Fruit fly (Drosophila melanogaster) whole organism: ENCODE measurements around the gene gro.

ENCODE experiments used
- CG8478 ChIP-seq: fragments of >200 bp; optimal IDR thresholded peaks from 2 replicates; lab custom pipeline; 2018; ENCODE audit warnings: inconsistent platforms
- Dll ChIP-seq: fragments of >200 bp; optimal IDR thresholded peaks from 2 replicates; lab custom pipeline; 2017
- EcR ChIP-seq, 2 experiments: fragments of >200 bp; optimal IDR thresholded peaks; 2 replicates each; lab custom pipeline; 2017; ENCODE audit warnings: missing biosample characterization in 2 of 2, missing genetic modification characterization in 2 of 2, missing genetic modification reagents in 2 of 2
- pan ChIP-seq: fragments of >200 bp; optimal IDR thresholded peaks from 2 replicates; lab custom pipeline; 2017
- psq ChIP-seq: fragments of >200 bp; optimal IDR thresholded peaks from 2 replicates; lab custom pipeline; 2017
- usp ChIP-seq: fragments of >200 bp; optimal IDR thresholded peaks from 2 replicates; lab custom pipeline; 2017; ENCODE audit warnings: missing biosample characterization, missing genetic modification characterization, mixed read lengths

Gene gro

dm6 chr3R:26031968-26032610 lies 9.4 kb upstream of the gro start:
- TF ChIP-seq psq (lab: Kevin White, UChicago) (no peak), Dll (no peak), CG8478 (lab: Kevin White, UChicago) (no peak), pan (no peak), EcR (GFP tag; optimal IDR thresholded peaks at IDR 0.05; lab: Kevin White, UChicago) (no peak), usp (GFP tag; lab: Kevin White, UChicago) (no peak)

DNA sequence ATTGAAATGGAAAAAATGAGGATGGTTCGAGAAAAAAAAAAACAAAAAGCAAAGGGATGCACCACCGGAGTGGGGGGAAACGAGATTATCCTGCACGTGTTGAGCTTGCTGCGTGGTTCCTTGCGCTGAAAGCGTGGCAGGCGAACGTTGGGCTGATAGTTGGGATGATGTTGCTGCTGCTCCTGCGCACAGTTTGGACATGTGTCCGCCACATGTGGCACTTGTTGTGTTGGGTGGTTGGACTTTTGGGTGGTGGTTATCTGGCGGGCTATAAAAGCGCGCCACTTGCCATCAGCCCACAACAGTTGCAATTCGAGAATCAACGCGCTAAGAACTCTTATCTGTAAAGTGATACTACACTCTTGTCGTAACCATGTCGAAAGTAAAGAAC lies 8.9 kb upstream of the gro start:
- TF ChIP-seq psq (lab: Kevin White, UChicago): no peak
- no peak for TF ChIP-seq CG8478 (lab: Kevin White, UChicago)
- no peak for TF ChIP-seq Dll
- TF ChIP-seq EcR (GFP tag; optimal IDR thresholded peaks at IDR 0.05; lab: Kevin White, UChicago): no peak
- no peak for TF ChIP-seq usp (GFP tag; lab: Kevin White, UChicago)
- TF ChIP-seq pan: no peak

dm6 chr3R:26034643-26035368 lies 6.7 kb upstream of the gro start:
- TF ChIP-seq EcR (GFP tag; optimal IDR thresholded peaks at IDR 0.05; lab: Kevin White, UChicago): no peak
- TF ChIP-seq usp (GFP tag; lab: Kevin White, UChicago): no peak
- TF ChIP-seq pan: no peak
- no peak for TF ChIP-seq psq (lab: Kevin White, UChicago)
- no peak for TF ChIP-seq CG8478 (lab: Kevin White, UChicago)
- TF ChIP-seq Dll: no peak

DNA sequence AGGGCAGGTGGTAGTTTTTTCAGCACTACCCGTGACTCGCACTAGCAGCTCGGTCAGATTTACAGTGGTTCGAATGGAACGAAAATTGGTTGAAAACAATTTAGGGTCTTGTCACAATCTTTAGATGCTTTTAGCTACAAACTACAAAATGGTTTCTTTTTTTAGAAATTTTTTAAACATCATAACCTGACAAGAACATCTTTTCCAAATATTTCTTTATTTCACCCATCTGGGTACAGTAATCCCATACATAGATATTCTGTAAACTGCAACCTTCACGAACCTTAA lies 6.2 kb upstream of the gro start:
- TF ChIP-seq pan (no peak), Dll (no peak), usp (GFP tag; lab: Kevin White, UChicago) (no peak), EcR (GFP tag; optimal IDR thresholded peaks at IDR 0.05; lab: Kevin White, UChicago) (no peak), CG8478 (lab: Kevin White, UChicago) (no peak), psq (lab: Kevin White, UChicago) (no peak)

- TF ChIP-seq Dll (peak; percentile 65), psq (lab: Kevin White, UChicago) (no peak), EcR (GFP tag; optimal IDR thresholded peaks at IDR 0.05; lab: Kevin White, UChicago) (no peak), pan (no peak), usp (GFP tag; lab: Kevin White, UChicago) (no peak), CG8478 (lab: Kevin White, UChicago) (no peak)
Observed at dm6 chr3R:26036153-26037144, 5.1 kb upstream of the gro start.

DNA sequence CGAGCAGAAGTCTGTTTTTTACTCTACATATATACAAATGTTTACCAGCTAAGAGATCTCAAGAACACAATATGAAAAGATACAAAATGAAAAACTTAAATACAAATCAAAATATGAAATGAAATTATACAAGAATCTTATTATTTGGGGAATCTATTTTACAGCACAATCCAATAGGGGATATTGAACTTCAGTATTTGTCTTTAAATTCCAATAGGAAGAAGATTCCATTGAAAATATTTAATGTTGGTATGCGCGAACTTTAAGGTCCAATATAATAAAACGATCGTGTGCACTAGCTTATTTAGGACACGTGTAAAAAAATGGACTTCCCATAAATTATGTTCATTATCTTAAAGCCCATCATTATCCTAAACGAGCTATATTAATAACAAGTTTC lies 3.6 kb upstream of the gro start:
- no peak for TF ChIP-seq pan
- no peak for TF ChIP-seq psq (lab: Kevin White, UChicago)
- TF ChIP-seq CG8478 (lab: Kevin White, UChicago): no peak
- no peak for TF ChIP-seq EcR (GFP tag; optimal IDR thresholded peaks at IDR 0.05; lab: Kevin White, UChicago)

DNA sequence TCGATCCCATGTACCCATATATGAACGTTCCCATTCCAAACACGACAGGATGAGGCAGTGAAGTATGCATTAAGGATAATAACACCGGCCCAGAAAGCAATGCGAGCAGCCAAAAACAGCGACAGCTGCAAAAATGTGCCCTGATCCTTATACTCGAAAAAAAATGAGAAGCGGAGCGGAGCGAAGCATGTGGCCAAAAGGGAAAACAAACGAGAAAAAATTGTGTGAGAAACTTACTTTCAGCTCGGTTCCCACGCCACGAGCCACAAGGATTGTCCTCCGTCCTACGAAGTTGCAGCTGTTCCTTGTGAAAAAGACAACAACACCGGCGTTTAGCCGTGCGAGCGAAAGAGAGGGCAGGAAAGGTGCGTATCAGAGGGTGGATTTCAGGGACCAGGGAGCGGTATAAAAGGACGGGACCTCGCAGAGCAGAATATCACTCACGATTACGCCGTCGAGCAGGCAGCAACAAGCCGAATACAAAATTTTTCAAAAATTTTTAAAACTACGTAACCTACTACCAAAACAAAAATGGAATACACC lies 1.7 kb upstream of the gro start:
- TF ChIP-seq CG8478 (lab: Kevin White, UChicago) (no peak), Dll (no peak), psq (lab: Kevin White, UChicago) (no peak), EcR (GFP tag; optimal IDR thresholded peaks at IDR 0.05; lab: Kevin White, UChicago) (no peak), usp (GFP tag; lab: Kevin White, UChicago) (no peak), pan (no peak)

DNA sequence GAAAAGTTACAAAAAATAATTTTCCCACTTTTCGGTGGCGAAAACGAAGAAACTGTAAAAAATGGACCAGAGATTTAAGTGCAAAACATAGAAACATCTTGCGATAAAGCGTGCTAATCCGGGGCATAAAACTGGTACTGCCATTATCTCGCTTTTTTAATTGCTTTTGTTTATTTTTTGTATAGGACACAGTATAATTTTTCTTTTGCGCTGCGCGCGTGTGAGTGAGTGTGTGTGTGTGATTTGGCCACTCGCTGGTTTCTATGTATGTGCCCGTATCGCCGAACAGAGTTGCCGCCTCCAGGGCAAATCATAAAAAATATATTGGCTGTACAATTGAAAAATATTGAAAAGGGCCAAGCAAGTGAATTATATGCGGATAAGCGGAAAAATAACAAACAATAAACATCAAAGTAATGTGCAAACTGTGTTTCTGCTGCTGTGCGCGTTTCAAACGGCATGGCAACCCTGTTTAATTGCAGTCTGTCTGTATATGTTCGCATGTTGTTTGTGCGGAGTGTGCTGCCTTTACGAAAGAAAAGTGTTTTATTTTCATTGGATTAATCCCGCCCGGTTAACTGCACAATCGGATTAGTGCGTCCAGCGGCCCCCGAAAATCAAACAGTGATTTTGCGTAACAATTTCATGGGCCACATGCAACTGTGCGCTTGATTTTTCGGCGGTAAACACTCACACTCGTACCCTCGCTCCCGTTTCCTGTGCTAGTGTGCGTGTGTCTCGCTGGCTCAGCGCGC lies 772 bp downstream of the gro start:
- peak; percentile 69 for TF ChIP-seq CG8478 (lab: Kevin White, UChicago)
- no peak for TF ChIP-seq usp (GFP tag; lab: Kevin White, UChicago)
- no peak for TF ChIP-seq pan

dm6 chr3R:26052150-26052908 lies 10.8 kb downstream of the gro start, which contains the start of the genes Exo84 and Vps2:
Gene Exo84, minus strand, starts transcription at chr3R:26052257.
Gene Vps2, plus strand, starts transcription at chr3R:26052821.
- TF ChIP-seq CG8478 (lab: Kevin White, UChicago): no peak
- no peak for TF ChIP-seq EcR (GFP tag; optimal IDR thresholded peaks at IDR 0.05; lab: Kevin White, UChicago)
- TF ChIP-seq Dll: no peak

dm6 chr3R:26055214-26055632 lies 13.7 kb downstream of the gro start, which contains the start of gene Cmpk:
Gene Cmpk, minus strand, starts transcription at chr3R:26055438.
- TF ChIP-seq psq (lab: Kevin White, UChicago): no peak
- no peak for TF ChIP-seq Dll
- no peak for TF ChIP-seq CG8478 (lab: Kevin White, UChicago)
- no peak for TF ChIP-seq EcR (GFP tag; optimal IDR thresholded peaks at IDR 0.05; lab: Kevin White, UChicago)
- TF ChIP-seq pan: no peak
- no peak for TF ChIP-seq usp (GFP tag; lab: Kevin White, UChicago)
